Fruit fly (Drosophila melanogaster) whole organism, embryonic: ENCODE results near the gene ebd1.
A peak's percentile ranks its signal among the peaks of the same experiment; 100 is the strongest.

Experiments used
- Ada2b ChIP-seq: fragments of 200-800 bp; sonication (Bioruptor generic); IDR thresholded peaks from 2 replicates; pipeline ENCODE4 v1.3.6; 2022; ENCODE audit warnings: missing biosample characterization, missing genetic modification characterization
- Atf-2 ChIP-seq: fragments of 200-800 bp; sonication (Bioruptor generic); optimal IDR thresholded peaks from 2 replicates; lab custom pipeline; 2016; ENCODE audit warnings: missing biosample characterization, missing genetic modification characterization
- CG10147 ChIP-seq: fragments of 200-800 bp; sonication (Bioruptor generic); optimal IDR thresholded peaks from 2 replicates; lab custom pipeline; 2019; ENCODE audit warnings: missing biosample characterization, mild to moderate bottlenecking, missing genetic modification characterization, moderate library complexity
- CG10366 ChIP-seq: fragments of 200-800 bp; sonication (Bioruptor generic); IDR thresholded peaks from 2 replicates; pipeline ENCODE4 v1.3.6; 2022; ENCODE audit warnings: missing biosample characterization, missing genetic modification characterization
- CG10462 ChIP-seq: fragments of 200-800 bp; sonication (Bioruptor generic); optimal IDR thresholded peaks from 2 replicates; lab custom pipeline; 2016; ENCODE audit warnings: missing biosample characterization, missing genetic modification characterization
- CG13624 ChIP-seq: fragments of 200-800 bp; sonication (Bioruptor generic); optimal IDR thresholded peaks from 2 replicates; lab custom pipeline; 2016; ENCODE audit warnings: missing biosample characterization, missing genetic modification characterization
- CG1603 ChIP-seq: fragments of 200-800 bp; sonication (Bioruptor generic); optimal IDR thresholded peaks from 2 replicates; lab custom pipeline; 2019; ENCODE audit warnings: missing biosample characterization, mild to moderate bottlenecking, missing genetic modification characterization, moderate library complexity
- CG17568 ChIP-seq: fragments of 200-800 bp; sonication (Bioruptor generic); optimal IDR thresholded peaks from 2 replicates; lab custom pipeline; 2018; ENCODE audit warnings: missing biosample characterization, mild to moderate bottlenecking, missing genetic modification characterization, moderate library complexity
- CG31365 ChIP-seq: fragments of 200-800 bp; sonication (Bioruptor generic); optimal IDR thresholded peaks from 2 replicates; lab custom pipeline; 2018; ENCODE audit warnings: missing biosample characterization, mild to moderate bottlenecking, missing genetic modification characterization
- CG3281 ChIP-seq: fragments of 200-800 bp; sonication (Bioruptor generic); optimal IDR thresholded peaks from 3 replicates; lab custom pipeline; 2017; ENCODE audit warnings: missing biosample characterization, mild to moderate bottlenecking, missing genetic modification characterization
- CG33213 ChIP-seq: fragments of 200-800 bp; sonication (Bioruptor generic); optimal IDR thresholded peaks from 3 replicates; lab custom pipeline; 2016; ENCODE audit warnings: missing biosample characterization, missing genetic modification characterization
- CG34422 ChIP-seq: fragments of 200-800 bp; sonication (Bioruptor generic); IDR thresholded peaks from 3 replicates; pipeline ENCODE4 v1.3.6; 2022; ENCODE audit warnings: missing biosample characterization, missing genetic modification characterization
- CG42726 ChIP-seq: fragments of 200-800 bp; sonication (Bioruptor generic); IDR thresholded peaks from 2 replicates; pipeline ENCODE4 v1.3.6; 2022; ENCODE audit warnings: missing biosample characterization, missing genetic modification characterization; ENCODE audit not compliant: partially characterized antibody
- CG6765 ChIP-seq: fragments of 200-800 bp; sonication (Bioruptor generic); optimal IDR thresholded peaks from 3 replicates; lab custom pipeline; 2017; ENCODE audit warnings: missing biosample characterization, mild to moderate bottlenecking, missing genetic modification characterization
- CG7372 ChIP-seq: fragments of 200-800 bp; sonication (Bioruptor generic); IDR thresholded peaks from 2 replicates; pipeline ENCODE4 v1.3.6; 2022; ENCODE audit warnings: missing biosample characterization, missing genetic modification characterization
- CG7987 ChIP-seq: fragments of 200-800 bp; sonication (Bioruptor generic); optimal IDR thresholded peaks from 2 replicates; lab custom pipeline; 2018; ENCODE audit warnings: missing biosample characterization, mild to moderate bottlenecking, missing genetic modification characterization, moderate library complexity
- Dfd ChIP-seq, 2 experiments: fragments of >200 bp; optimal IDR thresholded peaks; 2 replicates each; lab custom pipeline; 2017; ENCODE audit warnings: missing biosample characterization in 2 of 2, missing genetic modification characterization in 2 of 2
- ERR ChIP-seq: fragments of 200-800 bp; sonication (Bioruptor generic); optimal IDR thresholded peaks from 2 replicates; lab custom pipeline; 2016; ENCODE audit warnings: missing biosample characterization, missing genetic modification characterization
- Eip74EF ChIP-seq, 2 experiments: fragments of 200-800 bp in 1 of 2; fragments of >200 bp in 1 of 2; sonication (Bioruptor generic) in 1 of 2; optimal IDR thresholded peaks; 2 replicates each; lab custom pipeline; 2017 to 2019; ENCODE audit warnings: missing biosample characterization in 2 of 2, missing genetic modification characterization in 2 of 2, mild to moderate bottlenecking in 1 of 2, moderate library complexity in 1 of 2
- Fer1 ChIP-seq: fragments of 200-800 bp; sonication (Bioruptor generic); optimal IDR thresholded peaks from 2 replicates; lab custom pipeline; 2017; ENCODE audit warnings: missing biosample characterization, mild to moderate bottlenecking, missing genetic modification characterization
- HLH3B ChIP-seq: fragments of 200-800 bp; sonication (Bioruptor generic); IDR thresholded peaks from 2 replicates; pipeline ENCODE4 v1.3.6; 2022; ENCODE audit warnings: missing biosample characterization, missing genetic modification characterization
- Hr39 ChIP-seq: fragments of >200 bp; optimal IDR thresholded peaks from 2 replicates; lab custom pipeline; 2017
- NC2β ChIP-seq: fragments of 200-800 bp; sonication (Bioruptor generic); optimal IDR thresholded peaks from 2 replicates; lab custom pipeline; 2016; ENCODE audit warnings: missing biosample characterization, missing genetic modification characterization
- Nf-YA ChIP-seq: fragments of 200-800 bp; sonication (Bioruptor generic); IDR thresholded peaks from 2 replicates; pipeline ENCODE4 v1.3.6; 2022; ENCODE audit warnings: missing biosample characterization, missing genetic modification characterization
- Ptx1 ChIP-seq: fragments of 200-800 bp; sonication (Bioruptor generic); IDR thresholded peaks from 2 replicates; pipeline ENCODE4 v1.3.6; 2022; ENCODE audit warnings: missing biosample characterization, missing genetic modification characterization
- Stat92E ChIP-seq, 3 experiments: fragments of >200 bp in 2 of 3; fragments of 200-800 bp in 1 of 3; sonication (Bioruptor generic) in 1 of 3; optimal IDR thresholded peaks; 2 replicates each; lab custom pipeline; 2017 to 2019; ENCODE audit warnings: missing biosample characterization in 3 of 3, missing genetic modification characterization in 3 of 3, mild to moderate bottlenecking in 1 of 3, moderate library complexity in 1 of 3
- Taf1 ChIP-seq: fragments of 200-800 bp; sonication (Bioruptor generic); IDR thresholded peaks from 2 replicates; pipeline ENCODE4 v1.3.6; 2022; ENCODE audit warnings: missing biosample characterization, missing genetic modification characterization
- Vsx1 ChIP-seq: fragments of 200-800 bp; sonication (Bioruptor generic); optimal IDR thresholded peaks from 2 replicates; lab custom pipeline; 2017; ENCODE audit warnings: missing biosample characterization, mild to moderate bottlenecking, missing genetic modification characterization, missing genetic modification reagents
- Xbp1 ChIP-seq: fragments of 200-800 bp; sonication (Bioruptor generic); optimal IDR thresholded peaks from 3 replicates; lab custom pipeline; 2016; ENCODE audit warnings: missing biosample characterization, mild to moderate bottlenecking, missing genetic modification characterization
- YL-1 ChIP-seq: fragments of 200-800 bp; sonication (Bioruptor generic); optimal IDR thresholded peaks from 3 replicates; lab custom pipeline; 2017; ENCODE audit warnings: missing biosample characterization, mild to moderate bottlenecking, missing genetic modification characterization
- cg ChIP-seq: fragments of 200-800 bp; sonication (Bioruptor generic); optimal IDR thresholded peaks from 3 replicates; lab custom pipeline; 2019; ENCODE audit warnings: missing biosample characterization, mild to moderate bottlenecking, missing genetic modification characterization, moderate library complexity
- chn ChIP-seq: fragments of 200-800 bp; sonication (Bioruptor generic); optimal IDR thresholded peaks from 2 replicates; lab custom pipeline; 2016; ENCODE audit warnings: missing biosample characterization, missing genetic modification characterization
- corto ChIP-seq: fragments of 200-800 bp; sonication (Bioruptor generic); optimal IDR thresholded peaks from 2 replicates; lab custom pipeline; 2016; ENCODE audit warnings: missing biosample characterization, mild to moderate bottlenecking, missing genetic modification characterization, moderate library complexity
- dm ChIP-seq: fragments of 200-800 bp; sonication (Bioruptor generic); optimal IDR thresholded peaks from 3 replicates; lab custom pipeline; 2016; ENCODE audit warnings: missing biosample characterization, missing genetic modification characterization
- en ChIP-seq: fragments of 200-800 bp; sonication (Bioruptor generic); optimal IDR thresholded peaks from 2 replicates; lab custom pipeline; 2016; ENCODE audit warnings: missing biosample characterization, missing genetic modification characterization
- fu2 ChIP-seq: fragments of 200-800 bp; sonication (Bioruptor generic); optimal IDR thresholded peaks from 2 replicates; lab custom pipeline; 2016; ENCODE audit warnings: missing biosample characterization, missing genetic modification characterization
- gcm2 ChIP-seq: fragments of 200-800 bp; sonication (Bioruptor generic); optimal IDR thresholded peaks from 2 replicates; lab custom pipeline; 2016; ENCODE audit warnings: missing biosample characterization, missing genetic modification characterization
- grau ChIP-seq: fragments of 200-800 bp; optimal IDR thresholded peaks from 3 replicates; lab custom pipeline; 2019; ENCODE audit warnings: missing biosample characterization, mild to moderate bottlenecking, missing genetic modification characterization, moderate library complexity
- gt ChIP-seq: fragments of 200-800 bp; sonication (Bioruptor generic); IDR thresholded peaks from 2 replicates; pipeline ENCODE4 v1.3.6; 2022; ENCODE audit warnings: missing biosample characterization, missing genetic modification characterization
- jumu ChIP-seq: fragments of 200-800 bp; sonication (Bioruptor generic); optimal IDR thresholded peaks from 3 replicates; lab custom pipeline; 2016; ENCODE audit warnings: missing biosample characterization, missing genetic modification characterization
- kni ChIP-seq: fragments of 200-800 bp; sonication (Bioruptor generic); optimal IDR thresholded peaks from 3 replicates; lab custom pipeline; 2017; ENCODE audit warnings: mild to moderate bottlenecking, missing biosample characterization, missing genetic modification reagents, missing genetic modification characterization
- mam ChIP-seq: fragments of 200-800 bp; sonication (Bioruptor generic); optimal IDR thresholded peaks from 3 replicates; lab custom pipeline; 2016; ENCODE audit warnings: missing biosample characterization, missing genetic modification characterization
- mirr ChIP-seq: fragments of 200-800 bp; sonication (Bioruptor generic); optimal IDR thresholded peaks from 3 replicates; lab custom pipeline; 2018; ENCODE audit warnings: missing biosample characterization, mild to moderate bottlenecking, missing genetic modification characterization
- pb ChIP-seq: fragments of 200-800 bp; sonication (Bioruptor generic); optimal IDR thresholded peaks from 3 replicates; lab custom pipeline; 2016; ENCODE audit warnings: missing biosample characterization, missing genetic modification characterization
- psq ChIP-seq: fragments of 200-800 bp; sonication (Bioruptor generic); optimal IDR thresholded peaks from 2 replicates; lab custom pipeline; 2017; ENCODE audit warnings: missing biosample characterization, missing genetic modification characterization
- row ChIP-seq: fragments of 200-800 bp; sonication (Bioruptor generic); IDR thresholded peaks from 3 replicates; pipeline ENCODE4 v1.3.6; 2022; ENCODE audit warnings: missing biosample characterization, missing genetic modification characterization
- sna ChIP-seq: fragments of 200-800 bp; sonication (Bioruptor generic); IDR thresholded peaks from 2 replicates; pipeline ENCODE4 v1.3.6; 2022; ENCODE audit warnings: missing biosample characterization, missing genetic modification characterization; ENCODE audit not compliant: partially characterized antibody
- sug ChIP-seq: fragments of 200-800 bp; optimal IDR thresholded peaks from 2 replicates; lab custom pipeline; 2019; ENCODE audit warnings: missing biosample characterization, mild to moderate bottlenecking, missing genetic modification characterization, moderate library complexity
- trem ChIP-seq: fragments of 200-800 bp; optimal IDR thresholded peaks from 3 replicates; lab custom pipeline; 2019; ENCODE audit warnings: missing biosample characterization, mild to moderate bottlenecking, missing genetic modification characterization, moderate library complexity
- tx ChIP-seq: fragments of 200-800 bp; sonication (Bioruptor generic); optimal IDR thresholded peaks from 2 replicates; lab custom pipeline; 2016; ENCODE audit warnings: missing biosample characterization, missing genetic modification characterization

Gene ebd1

dm6 chr3L:640324-640974, 44.9 kb downstream of the ebd1 start:
- TF ChIP-seq mam (GFP tag; lab: Kevin White, UChicago) (peak; percentile 75), sug (tag; lab: Kevin White, UChicago) (peak; percentile 21), CG7372 (GFP tag; lab: Robert Waterston, UW) (peak; percentile 48; the same call in 1 of the 2 replicates), Stat92E (GFP tag; optimal IDR thresholded peaks at IDR 0.05; lab: Kevin White, UChicago) (peak in 1 of 3 experiments; percentile 90), Fer1 (peak; percentile 81), CG33213 (GFP tag; lab: Kevin White, UChicago) (peak; percentile 74), Vsx1 (GFP tag; lab: Kevin White, UChicago) (peak; percentile 52), Dfd (GFP tag; optimal IDR thresholded peaks at IDR 0.05; lab: Kevin White, UChicago) (no peak), corto (GFP tag; lab: Kevin White, UChicago) (peak; percentile 75), trem (tag; lab: Kevin White, UChicago) (peak; percentile 90), CG10366 (GFP tag; lab: Robert Waterston, UW) (peak; percentile 72), kni (GFP tag; lab: Kevin White, UChicago) (peak; percentile 86), fu2 (GFP tag; lab: Kevin White, UChicago) (peak; percentile 74), Atf-2 (GFP tag; lab: Kevin White, UChicago) (peak; percentile 76), Eip74EF (GFP tag; optimal IDR thresholded peaks at IDR 0.05; lab: Kevin White, UChicago) (peak in 1 of 2 experiments; percentile 37), pb (GFP tag; lab: Kevin White, UChicago) (peak; percentile 76), Xbp1 (peak; percentile 84), CG1603 (tag; lab: Kevin White, UChicago) (peak; percentile 88), CG10147 (GFP tag; lab: Kevin White, UChicago) (peak; percentile 65), Ptx1 (peak; percentile 83), CG31365 (tag; lab: Kevin White, UChicago) (peak; percentile 7), chn (peak; percentile 62), Taf1 (no peak), CG17568 (GFP tag; lab: Kevin White, UChicago) (peak; percentile 82), Ada2b (GFP tag; lab: Robert Waterston, UW) (peak; percentile 50; the same call in 1 of the 2 replicates), row (GFP tag; lab: Robert Waterston, UW) (peak; percentile 89), CG10462 (GFP tag; lab: Kevin White, UChicago) (peak; percentile 80), Hr39 (no peak), tx (GFP tag; lab: Kevin White, UChicago) (peak; percentile 67), CG6765 (GFP tag; lab: Kevin White, UChicago) (peak; percentile 71), CG3281 (GFP tag; lab: Kevin White, UChicago) (peak; percentile 79), ERR (GFP tag; lab: Kevin White, UChicago) (peak; percentile 43), CG13624 (GFP tag; lab: Kevin White, UChicago) (peak; percentile 76), grau (peak; percentile 84), mirr (GFP tag; lab: Kevin White, UChicago) (no peak), dm (peak; percentile 74), NC2β (GFP tag; lab: Kevin White, UChicago) (peak; percentile 81), CG34422 (no peak; the same call in 1 of the 3 replicates), psq (GFP tag; lab: Kevin White, UChicago) (peak; percentile 92), CG42726 (GFP tag; lab: Robert Waterston, UW) (no peak), CG7987 (GFP tag; lab: Kevin White, UChicago) (peak; percentile 1), jumu (GFP tag; lab: Kevin White, UChicago) (peak; percentile 80), en (peak; percentile 74), gt (GFP tag; lab: Robert Waterston, UW) (no peak), gcm2 (GFP tag; lab: Kevin White, UChicago) (peak; percentile 80), YL-1 (GFP tag; lab: Kevin White, UChicago) (peak; percentile 40), Nf-YA (GFP tag; lab: Robert Waterston, UW) (peak; percentile 4), cg (no peak), HLH3B (GFP tag; lab: Robert Waterston, UW) (peak; percentile 65), sna (GFP tag; lab: Robert Waterston, UW) (no peak)
